Worm (Caenorhabditis elegans) whole organism, L4 larva: Measurements from ENCODE around the gene K10C9.7.

Experiments
- ama-1 ChIP-seq: fragments of 150-350 bp; optimal IDR thresholded peaks from 2 replicates; lab custom pipeline; 2014; ENCODE audit warnings: inconsistent platforms, mixed read lengths
- ces-1 ChIP-seq: fragments of 150-350 bp; sonication (generic microtip); optimal IDR thresholded peaks from 4 replicates; lab custom pipeline; 2014; ENCODE audit warnings: missing biosample characterization, missing genetic modification reagents, missing genetic modification characterization
- gei-8 ChIP-seq: fragments of 200-800 bp; sonication (Bioruptor generic); optimal IDR thresholded peaks from 2 replicates; lab custom pipeline; 2018; ENCODE audit warnings: mild to moderate bottlenecking, missing genetic modification characterization, missing compliant biosample characterization
- lin-13 ChIP-seq: fragments of 150-350 bp; optimal IDR thresholded peaks from 2 replicates; lab custom pipeline; 2014; ENCODE audit warnings: missing biosample characterization, missing genetic modification reagents, missing genetic modification characterization
- lin-39 ChIP-seq: fragments of 150-350 bp; optimal IDR thresholded peaks from 2 replicates; lab custom pipeline; 2014; ENCODE audit warnings: missing biosample characterization, missing genetic modification reagents, missing genetic modification characterization
- lsy-2 ChIP-seq, 2 experiments: fragments of 150-350 bp in 1 of 2; sonication (generic microtip) in 1 of 2; optimal IDR thresholded peaks; 2 replicates each; lab custom pipeline; 2014 to 2017; ENCODE audit warnings: missing biosample characterization in 2 of 2, missing genetic modification characterization in 2 of 2
- mdl-1 ChIP-seq, 2 experiments: fragments of 150-350 bp in 1 of 2; sonication (generic microtip) in 1 of 2; optimal IDR thresholded peaks; 2 replicates each; lab custom pipeline; 2014 to 2017; ENCODE audit warnings: missing biosample characterization in 2 of 2, missing genetic modification characterization in 2 of 2
- mep-1 ChIP-seq: fragments of 150-350 bp; sonication (generic microtip); optimal IDR thresholded peaks from 3 replicates; lab custom pipeline; 2014; ENCODE audit warnings: missing biosample characterization, missing genetic modification characterization
- nhr-237 ChIP-seq: sonication (generic microtip); optimal IDR thresholded peaks from 2 replicates; lab custom pipeline; 2017; ENCODE audit warnings: missing biosample characterization, missing genetic modification characterization
- nhr-28 ChIP-seq: fragments of 150-350 bp; optimal IDR thresholded peaks from 2 replicates; lab custom pipeline; 2014; ENCODE audit warnings: missing biosample characterization, missing genetic modification characterization
- nhr-77 ChIP-seq: fragments of 150-350 bp; optimal IDR thresholded peaks from 2 replicates; lab custom pipeline; 2014; ENCODE audit warnings: missing biosample characterization, missing genetic modification characterization
- pha-4 ChIP-seq, 2 experiments: fragments of 150-350 bp in 1 of 2; fragments of 200-800 bp in 1 of 2; sonication (Bioruptor generic) in 1 of 2; IDR thresholded peaks in 1 of 2; optimal IDR thresholded peaks in 1 of 2; 2 replicates each; pipeline versions ENCODE4 v1.3.6 to Lab custom; 2014 to 2022; ENCODE audit warnings: missing genetic modification characterization in 2 of 2, missing genetic modification reagents in 2 of 2, missing biosample characterization in 1 of 2, missing compliant biosample characterization in 1 of 2
- zag-1 ChIP-seq: fragments of 150-350 bp; optimal IDR thresholded peaks from 2 replicates; lab custom pipeline; 2014; ENCODE audit warnings: missing biosample characterization, missing genetic modification characterization
- zip-2 ChIP-seq: fragments of 150-350 bp; optimal IDR thresholded peaks from 2 replicates; lab custom pipeline; 2014; ENCODE audit warnings: missing biosample characterization, missing genetic modification characterization

DNA sequence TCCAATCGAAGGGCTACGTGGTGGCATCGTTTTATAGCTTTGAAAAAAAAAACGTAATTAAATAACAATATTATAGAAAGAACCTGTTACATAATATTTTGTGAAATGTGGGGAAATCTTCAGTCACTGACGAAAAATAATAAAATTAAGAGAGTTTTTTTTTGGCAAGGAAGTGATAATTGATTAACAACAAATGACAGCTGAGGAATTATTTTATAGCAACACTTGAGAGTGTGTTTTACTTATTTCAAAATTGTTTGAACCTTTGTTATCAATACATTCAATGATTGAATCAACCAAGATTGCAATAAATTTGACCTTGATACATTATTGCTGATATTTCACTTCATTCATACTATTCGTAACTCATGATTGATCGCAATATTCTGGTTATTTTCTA is 16.6 kb upstream of the K10C9.7 start, which contains the start of gene Y50D4B.6:
- no peak for TF ChIP-seq pha-4 (GFP tag; IDR thresholded peaks at IDR 0.05; lab: Robert Waterston, UW)
- no peak for TF ChIP-seq pha-4 (tag; optimal IDR thresholded peaks at IDR 0.05; lab: Kevin White, UChicago)
- TF ChIP-seq lin-13 (GFP tag; lab: Kevin White, UChicago): no peak
- TF ChIP-seq lsy-2 (tag; optimal IDR thresholded peaks at IDR 0.05; lab: Kevin White, UChicago): no peak
- TF ChIP-seq ama-1 (lab: Kevin White, UChicago): no peak
- TF ChIP-seq nhr-28: no peak
- TF ChIP-seq zip-2 (tag; lab: Kevin White, UChicago): no peak
- no peak for TF ChIP-seq nhr-237 (tag; lab: Kevin White, UChicago)
- no peak for TF ChIP-seq mdl-1 (tag; optimal IDR thresholded peaks at IDR 0.05; lab: Kevin White, UChicago)
- no peak for TF ChIP-seq mep-1 (tag; lab: Kevin White, UChicago)
- no peak for TF ChIP-seq gei-8
- no peak for TF ChIP-seq ces-1
- TF ChIP-seq lin-39 (tag; lab: Kevin White, UChicago): no peak
- no peak for TF ChIP-seq zag-1 (tag; lab: Kevin White, UChicago)
- no peak for TF ChIP-seq nhr-77 (tag; lab: Kevin White, UChicago)
